Worm (Caenorhabditis elegans): ENCODE results near the gene rpl-23.

DNA sequence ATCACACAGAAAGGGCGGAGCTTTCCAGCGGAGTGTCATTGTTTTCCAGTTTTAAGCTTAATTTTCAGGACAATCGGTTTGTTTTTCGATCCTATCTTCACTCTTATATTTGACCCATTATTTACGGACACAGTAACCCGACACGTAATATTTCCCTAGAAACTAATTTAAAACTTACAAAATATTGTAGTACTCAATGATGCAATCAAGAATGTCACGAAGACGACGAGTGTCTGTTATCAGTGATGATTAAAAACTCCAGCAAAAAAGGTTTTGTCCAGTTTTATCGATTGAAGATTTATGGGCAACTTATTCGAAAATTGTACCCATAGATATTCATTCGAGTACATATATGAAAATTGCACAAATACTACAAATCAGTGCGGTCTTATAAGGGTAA, 27.0 kb upstream of the rpl-23 start, which contains the start of gene B0244.17:
- TF ChIP-seq pes-1 (GFP tag; IDR thresholded peaks at IDR 0.05) (no peak), flt-1 (GFP tag; IDR thresholded peaks at IDR 0.05) (no peak), ceh-13 (GFP tag; optimal IDR thresholded peaks at IDR 0.05) (no peak), hmbx-1 (tag; optimal IDR thresholded peaks at IDR 0.05) (no peak), sea-1 (GFP tag; conservative IDR thresholded peaks at IDR 0.05) (no peak), tbx-11 (GFP tag; IDR thresholded peaks at IDR 0.05) (no peak), ama-1 (optimal IDR thresholded peaks at IDR 0.05) (no peak), B0310.2 (tag; optimal IDR thresholded peaks at IDR 0.05) (no peak), ets-7 (tag; optimal IDR thresholded peaks at IDR 0.05) (no peak), hnd-1 (tag; optimal IDR thresholded peaks at IDR 0.05) (no peak)

Data from whole organism, early embryonic.